Fruit fly (Drosophila melanogaster): ENCODE measurements around the gene Rrp45.

Gene Rrp45

dm6 chrX:16791058-16791457, at the start of gene Rrp45:
Gene Rrp45 (minus strand): TSS chrX:16791266.
- TF ChIP-seq D1 (tag; optimal IDR thresholded peaks at IDR 0.05) (no peak), CG13204 (GFP tag; optimal IDR thresholded peaks at IDR 0.05) (no peak), Pif1B (GFP tag; optimal IDR thresholded peaks at IDR 0.05) (no peak), CG4496 (GFP tag; IDR thresholded peaks at IDR 0.05) (no peak), Pif1A (GFP tag; optimal IDR thresholded peaks at IDR 0.05) (no peak), CG17806 (tag; optimal IDR thresholded peaks at IDR 0.05) (no peak), gl (tag; optimal IDR thresholded peaks at IDR 0.05) (no peak), CG15710 (tag; optimal IDR thresholded peaks at IDR 0.05) (no peak), CG10348 (GFP tag; IDR thresholded peaks at IDR 0.05) (no peak), CG12605 (GFP tag; IDR thresholded peaks at IDR 0.05) (no peak), rn (GFP tag; IDR thresholded peaks at IDR 0.05) (no peak), Snoo (tag; optimal IDR thresholded peaks at IDR 0.05) (no peak), CG34367 (tag; optimal IDR thresholded peaks at IDR 0.05) (no peak), EcR (GFP tag; optimal IDR thresholded peaks at IDR 0.05) (no peak)

- TF ChIP-seq Snoo (tag; optimal IDR thresholded peaks at IDR 0.05) (no peak), D1 (tag; optimal IDR thresholded peaks at IDR 0.05) (peak; percentile 39)
Observed at dm6 chrX:16839905-16840304, 48.8 kb upstream of the Rrp45 start.

dm6 chrX:16839033-16839432, 48.0 kb upstream of the Rrp45 start:
- TF ChIP-seq CG14655 (GFP tag; optimal IDR thresholded peaks at IDR 0.05) (peak; percentile 3), CG15710 (tag; optimal IDR thresholded peaks at IDR 0.05) (no peak), CG8301 (tag; optimal IDR thresholded peaks at IDR 0.05) (peak; percentile 4)

- TF ChIP-seq CG32121 (GFP tag; IDR thresholded peaks at IDR 0.05) (no peak), fd96Ca (GFP tag; IDR thresholded peaks at IDR 0.05) (0 out of 3 replicates have a peak, but pooled peaks have one; percentile 24)
Observed at dm6 chrX:16837588-16838178, 46.6 kb upstream of the Rrp45 start.

- no peak for TF ChIP-seq Pif1B (GFP tag; optimal IDR thresholded peaks at IDR 0.05)
- peak; percentile 42 for TF ChIP-seq EcR (GFP tag; optimal IDR thresholded peaks at IDR 0.05)
- peak; percentile 30 for TF ChIP-seq CG14655 (GFP tag; optimal IDR thresholded peaks at IDR 0.05)
- TF ChIP-seq CG8159 (tag; optimal IDR thresholded peaks at IDR 0.05): no peak
Observed at dm6 chrX:16836805-16837333, 45.8 kb upstream of the Rrp45 start.

- TF ChIP-seq CG4496 (GFP tag; IDR thresholded peaks at IDR 0.05): 0 out of 3 replicates have a peak, but pooled peaks have one; percentile 22
- peak; percentile 19 for TF ChIP-seq CG13204 (GFP tag; optimal IDR thresholded peaks at IDR 0.05)
- no peak for TF ChIP-seq CG34367 (tag; optimal IDR thresholded peaks at IDR 0.05)
- peak; percentile 65 for TF ChIP-seq EcR (GFP tag; optimal IDR thresholded peaks at IDR 0.05)
Observed at dm6 chrX:16836091-16836799, 45.2 kb upstream of the Rrp45 start.

- TF ChIP-seq CG14655 (GFP tag; optimal IDR thresholded peaks at IDR 0.05) (no peak), EcR (GFP tag; optimal IDR thresholded peaks at IDR 0.05) (peak; percentile 21), gl (tag; optimal IDR thresholded peaks at IDR 0.05) (peak; percentile 14), CG32121 (GFP tag; IDR thresholded peaks at IDR 0.05) (no peak; the same call in 1 of the 2 replicates), CG9948 (tag; optimal IDR thresholded peaks at IDR 0.05) (no peak), CG12605 (GFP tag; IDR thresholded peaks at IDR 0.05) (peak; percentile 37; the same call in 1 of the 2 replicates), CG13204 (GFP tag; optimal IDR thresholded peaks at IDR 0.05) (peak; percentile 29), Ets98B (GFP tag; IDR thresholded peaks at IDR 0.05) (peak; percentile 12; the same call in 1 of the 2 replicates), Pif1A (GFP tag; optimal IDR thresholded peaks at IDR 0.05) (no peak), fd96Ca (GFP tag; IDR thresholded peaks at IDR 0.05) (no peak), CG10348 (GFP tag; IDR thresholded peaks at IDR 0.05) (no peak), rn (GFP tag; IDR thresholded peaks at IDR 0.05) (no peak), D1 (tag; optimal IDR thresholded peaks at IDR 0.05) (no peak), CG8301 (tag; optimal IDR thresholded peaks at IDR 0.05) (no peak), CG15710 (tag; optimal IDR thresholded peaks at IDR 0.05) (no peak), Pif1B (GFP tag; optimal IDR thresholded peaks at IDR 0.05) (no peak), CG8159 (tag; optimal IDR thresholded peaks at IDR 0.05) (no peak), Snoo (tag; optimal IDR thresholded peaks at IDR 0.05) (no peak), CG4496 (GFP tag; IDR thresholded peaks at IDR 0.05) (peak; percentile 47; the same call in 1 of the 3 replicates), CG17806 (tag; optimal IDR thresholded peaks at IDR 0.05) (no peak), CG34367 (tag; optimal IDR thresholded peaks at IDR 0.05) (no peak)
Observed at dm6 chrX:16835304-16835703, 44.2 kb upstream of the Rrp45 start, which contains the start of the genes CG13004 and CG46306. Gene CG13004 (minus strand): TSS chrX:16835520. Gene CG46306 (minus strand): TSS chrX:16835520.

All from whole organism, pupa.